Fruit fly (Drosophila melanogaster) whole organism, wandering third instar larva: ENCODE results near the gene Pfrx.
A peak's percentile ranks its signal among the peaks of the same experiment; 100 is the strongest.

ENCODE experiments used
- Abd-B ChIP-seq: fragments of >200 bp; optimal IDR thresholded peaks from 2 replicates; lab custom pipeline; 2017; ENCODE audit warnings: missing biosample characterization, missing genetic modification characterization
- CG9705 ChIP-seq: fragments of 200-800 bp; sonication (Bioruptor generic); optimal IDR thresholded peaks from 2 replicates; lab custom pipeline; 2018; ENCODE audit warnings: missing biosample characterization, mild to moderate bottlenecking, missing genetic modification characterization
- Dfd ChIP-seq: fragments of >200 bp; optimal IDR thresholded peaks from 2 replicates; lab custom pipeline; 2017; ENCODE audit warnings: missing biosample characterization, missing genetic modification characterization
- Dif ChIP-seq: fragments of 200-275, 200-300 bp; sonication (Bioruptor generic); optimal IDR thresholded peaks from 2 replicates; lab custom pipeline; 2018; ENCODE audit warnings: missing biosample characterization, missing genetic modification characterization; ENCODE audit not compliant: partially characterized antibody
- Hr78 ChIP-seq: fragments of >200 bp; optimal IDR thresholded peaks from 2 replicates; lab custom pipeline; 2017; ENCODE audit warnings: missing biosample characterization, missing genetic modification characterization
- Hr83 ChIP-seq: fragments of 200-300 bp; sonication (Bioruptor generic); optimal IDR thresholded peaks from 2 replicates; lab custom pipeline; 2016; ENCODE audit warnings: missing biosample characterization, mild to moderate bottlenecking, missing genetic modification characterization, moderate library complexity; ENCODE audit not compliant: poor library complexity, severe bottlenecking
- Jra ChIP-seq: sonication (Bioruptor generic); optimal IDR thresholded peaks from 2 replicates; lab custom pipeline; 2016; ENCODE audit warnings: missing biosample characterization, missing genetic modification characterization
- Mio ChIP-seq: sonication (Bioruptor generic); optimal IDR thresholded peaks from 2 replicates; lab custom pipeline; 2016; ENCODE audit warnings: missing biosample characterization, missing genetic modification characterization
- Myc ChIP-seq: fragments of >200 bp; optimal IDR thresholded peaks from 2 replicates; lab custom pipeline; 2017
- OdsH ChIP-seq: fragments of 200-800 bp; sonication (Bioruptor generic); optimal IDR thresholded peaks from 2 replicates; lab custom pipeline; 2016; ENCODE audit warnings: missing biosample characterization, mild to moderate bottlenecking, missing genetic modification characterization
- Rel ChIP-seq, 2 experiments: fragments of 200-800 bp; sonication (Bioruptor generic) in 1 of 2; optimal IDR thresholded peaks; 2 replicates in 1 of 2; 3 replicates in 1 of 2; lab custom pipeline; 2016 to 2019; ENCODE audit warnings: mild to moderate bottlenecking in 2 of 2, missing biosample characterization in 2 of 2, missing genetic modification characterization in 2 of 2, moderate library complexity in 1 of 2
- Vsx2 ChIP-seq: fragments of 200-300, 225-300 bp; sonication (Bioruptor generic); optimal IDR thresholded peaks from 2 replicates; lab custom pipeline; 2018; ENCODE audit warnings: missing biosample characterization, missing genetic modification characterization; ENCODE audit not compliant: partially characterized antibody
- br ChIP-seq: fragments of 200-800 bp; sonication (Bioruptor generic); optimal IDR thresholded peaks from 2 replicates; lab custom pipeline; 2016; ENCODE audit warnings: missing biosample characterization, missing genetic modification characterization
- brk ChIP-seq: fragments of 200-800 bp; sonication (Bioruptor generic); optimal IDR thresholded peaks from 2 replicates; lab custom pipeline; 2016; ENCODE audit warnings: missing biosample characterization, mild to moderate bottlenecking, missing genetic modification characterization
- dl ChIP-seq, 2 experiments: fragments of 175-275, 200-275 bp in 1 of 2; fragments of 200-275 bp in 1 of 2; sonication (Bioruptor generic); optimal IDR thresholded peaks; lab custom pipeline; 2018; ENCODE audit warnings: mild to moderate bottlenecking in 2 of 2, missing biosample characterization in 2 of 2, missing genetic modification characterization in 2 of 2, moderate library complexity in 2 of 2; ENCODE audit not compliant: partially characterized antibody in 2 of 2, insufficient read depth in 1 of 2
- dsf ChIP-seq: sonication (Bioruptor generic); optimal IDR thresholded peaks from 2 replicates; lab custom pipeline; 2016; ENCODE audit warnings: missing biosample characterization, missing genetic modification characterization, borderline replicate concordance
- ey ChIP-seq: fragments of 200-800 bp; sonication (Bioruptor generic); optimal IDR thresholded peaks from 2 replicates; lab custom pipeline; 2016; ENCODE audit warnings: missing biosample characterization, missing genetic modification characterization
- foxo ChIP-seq, 2 experiments: fragments of 200-800 bp; sonication (Bioruptor generic); optimal IDR thresholded peaks; 2 replicates in 1 of 2; 3 replicates in 1 of 2; lab custom pipeline; 2016 to 2017; ENCODE audit warnings: missing biosample characterization in 2 of 2, missing genetic modification characterization in 2 of 2
- fru ChIP-seq: fragments of 200-800 bp; sonication (Bioruptor generic); optimal IDR thresholded peaks from 3 replicates; lab custom pipeline; 2016; ENCODE audit warnings: missing biosample characterization, mild to moderate bottlenecking, missing genetic modification characterization
- h ChIP-seq: fragments of 200-800 bp; sonication (Bioruptor generic); optimal IDR thresholded peaks from 3 replicates; lab custom pipeline; 2016; ENCODE audit warnings: missing biosample characterization, mild to moderate bottlenecking, missing genetic modification characterization
- jim ChIP-seq: fragments of 175-275, 200-325 bp; sonication (Bioruptor generic); optimal IDR thresholded peaks from 2 replicates; lab custom pipeline; 2016; ENCODE audit warnings: missing biosample characterization, mild to moderate bottlenecking, missing genetic modification characterization
- lola ChIP-seq: fragments of >200 bp; optimal IDR thresholded peaks from 2 replicates; lab custom pipeline; 2017; ENCODE audit warnings: missing biosample characterization, missing genetic modification characterization
- pan ChIP-seq: fragments of >200 bp; optimal IDR thresholded peaks from 2 replicates; lab custom pipeline; 2017
- psq ChIP-seq: fragments of 200-800 bp; sonication (Bioruptor generic); optimal IDR thresholded peaks from 3 replicates; lab custom pipeline; 2017; ENCODE audit warnings: missing biosample characterization, mild to moderate bottlenecking, missing genetic modification characterization, moderate library complexity
- rgr ChIP-seq: fragments of 200-800 bp; sonication (Bioruptor generic); optimal IDR thresholded peaks from 3 replicates; lab custom pipeline; 2016; ENCODE audit warnings: missing biosample characterization, mild to moderate bottlenecking, missing genetic modification characterization
- sage ChIP-seq: fragments of 200-800 bp; sonication (Bioruptor generic); optimal IDR thresholded peaks from 2 replicates; lab custom pipeline; 2016; ENCODE audit warnings: missing biosample characterization, mild to moderate bottlenecking, missing genetic modification characterization
- sv ChIP-seq: fragments of 200-800 bp; sonication (Bioruptor generic); optimal IDR thresholded peaks from 3 replicates; lab custom pipeline; 2016; ENCODE audit warnings: missing biosample characterization, missing genetic modification characterization
- tai ChIP-seq: sonication (Bioruptor generic); optimal IDR thresholded peaks from 2 replicates; lab custom pipeline; 2016; ENCODE audit warnings: missing biosample characterization, missing genetic modification characterization
- woc ChIP-seq: sonication (Bioruptor generic); optimal IDR thresholded peaks from 2 replicates; lab custom pipeline; 2016; ENCODE audit warnings: missing biosample characterization, mild to moderate bottlenecking, missing genetic modification characterization

The Pfrx gene

dm6 chrX:19498755-19499321, 3.5 kb downstream of the Pfrx start:
- TF ChIP-seq OdsH (GFP tag; lab: Kevin White, UChicago), result no peak
- TF ChIP-seq Rel (GFP tag; optimal IDR thresholded peaks at IDR 0.05; lab: Kevin White, UChicago), result no peak
- peak; percentile 56 for TF ChIP-seq Rel (tag; optimal IDR thresholded peaks at IDR 0.05; lab: Kevin White, UChicago)

dm6 chrX:19501274-19501673, 6.0 kb downstream of the Pfrx start:
- TF ChIP-seq jim (GFP tag; lab: Kevin White, UChicago), result no peak
- no peak for TF ChIP-seq Rel (GFP tag; optimal IDR thresholded peaks at IDR 0.05; lab: Kevin White, UChicago)
- TF ChIP-seq Rel (tag; optimal IDR thresholded peaks at IDR 0.05; lab: Kevin White, UChicago), result peak; percentile 86
- TF ChIP-seq h (GFP tag; lab: Kevin White, UChicago), result peak; percentile 41
- no peak for TF ChIP-seq lola (GFP tag; lab: Kevin White, UChicago)
- peak; percentile 3 for TF ChIP-seq br (GFP tag; lab: Kevin White, UChicago)
- TF ChIP-seq Abd-B (GFP tag; lab: Kevin White, UChicago), result no peak
- TF ChIP-seq fru (GFP tag; lab: Kevin White, UChicago), result no peak
- no peak for TF ChIP-seq Vsx2
- no peak for TF ChIP-seq brk
- TF ChIP-seq rgr (GFP tag; lab: Kevin White, UChicago), result no peak

dm6 chrX:19504170-19504765, 9.0 kb downstream of the Pfrx start:
- no peak for TF ChIP-seq ey (GFP tag; lab: Kevin White, UChicago)
- no peak for TF ChIP-seq CG9705 (GFP tag; lab: Kevin White, UChicago)

- TF ChIP-seq Mio (GFP tag; lab: Kevin White, UChicago), result no peak
- peak; percentile 37 for TF ChIP-seq rgr (GFP tag; lab: Kevin White, UChicago)
- peak in 1 of 2 experiments; percentile 51 for TF ChIP-seq foxo (GFP tag; optimal IDR thresholded peaks at IDR 0.05; lab: Kevin White, UChicago)
- no peak for TF ChIP-seq brk
- TF ChIP-seq woc (GFP tag; lab: Kevin White, UChicago), result no peak
- TF ChIP-seq jim (GFP tag; lab: Kevin White, UChicago), result no peak
- TF ChIP-seq h (GFP tag; lab: Kevin White, UChicago), result peak; percentile 39
- TF ChIP-seq br (GFP tag; lab: Kevin White, UChicago), result peak; percentile 12
- TF ChIP-seq dl (GFP tag; optimal IDR thresholded peaks at IDR 0.05; lab: Kevin White, UChicago; ENCODE audit: insufficient read depth in 1 of 2, partially characterized antibody in 2 of 2), result no peak
- TF ChIP-seq Hr78, result no peak
- TF ChIP-seq sv (GFP tag; lab: Kevin White, UChicago), result peak; percentile 22
- peak; percentile 29 for TF ChIP-seq ey (GFP tag; lab: Kevin White, UChicago)
- peak; percentile 46 for TF ChIP-seq fru (GFP tag; lab: Kevin White, UChicago)
- no peak for TF ChIP-seq Jra (GFP tag; lab: Kevin White, UChicago)
- peak; percentile 93 for TF ChIP-seq psq (GFP tag; lab: Kevin White, UChicago)
- no peak for TF ChIP-seq Vsx2
- peak; percentile 4 for TF ChIP-seq OdsH (GFP tag; lab: Kevin White, UChicago)
- TF ChIP-seq sage (GFP tag; lab: Kevin White, UChicago), result no peak
- TF ChIP-seq Rel (GFP tag; optimal IDR thresholded peaks at IDR 0.05; lab: Kevin White, UChicago), result no peak
- peak; percentile 77 for TF ChIP-seq Rel (tag; optimal IDR thresholded peaks at IDR 0.05; lab: Kevin White, UChicago)
- TF ChIP-seq dsf, result no peak
Observed at dm6 chrX:19505334-19506185, 10.3 kb downstream of the Pfrx start.

dm6 chrX:19510204-19510603, 14.9 kb downstream of the Pfrx start:
- TF ChIP-seq sv (GFP tag; lab: Kevin White, UChicago) (no peak), OdsH (GFP tag; lab: Kevin White, UChicago) (no peak), Abd-B (GFP tag; lab: Kevin White, UChicago) (no peak), Dif (no peak), rgr (GFP tag; lab: Kevin White, UChicago) (no peak), Mio (GFP tag; lab: Kevin White, UChicago) (no peak), Myc (lab: Kevin White, UChicago) (no peak), Hr78 (no peak), tai (GFP tag; lab: Kevin White, UChicago) (no peak), Dfd (no peak), Hr83 (GFP tag; lab: Kevin White, UChicago) (no peak), dsf (no peak), pan (lab: Kevin White, UChicago) (no peak)
